Fruit fly (Drosophila melanogaster) whole organism, embryonic: ENCODE data around the gene CG31883.

Experiments used
- CG10209 ChIP-seq: fragments of 200-800 bp; sonication (Bioruptor generic); optimal IDR thresholded peaks from 3 replicates; lab custom pipeline; 2017; ENCODE audit warnings: missing biosample characterization, mild to moderate bottlenecking, missing genetic modification characterization, missing genetic modification reagents
- CG10959 ChIP-seq: fragments of 200-800 bp; sonication (Bioruptor generic); IDR thresholded peaks from 2 replicates; pipeline ENCODE4 v1.3.6; 2022; ENCODE audit warnings: missing biosample characterization, missing genetic modification characterization
- CG11085 ChIP-seq: fragments of 200-800 bp; sonication (Bioruptor generic); IDR thresholded peaks from 2 replicates; pipeline ENCODE4 v1.3.6; 2022; ENCODE audit warnings: missing biosample characterization, missing genetic modification characterization
- CG11504 ChIP-seq: fragments of 200-800 bp; sonication (Bioruptor generic); optimal IDR thresholded peaks from 3 replicates; lab custom pipeline; 2019; ENCODE audit warnings: missing biosample characterization, mild to moderate bottlenecking, missing genetic modification characterization, moderate library complexity
- CG11723 ChIP-seq: fragments of 200-800 bp; sonication (Bioruptor generic); optimal IDR thresholded peaks from 2 replicates; lab custom pipeline; 2017; ENCODE audit warnings: missing biosample characterization, mild to moderate bottlenecking, missing genetic modification characterization
- CG12071 ChIP-seq: fragments of 200-800 bp; sonication (Bioruptor generic); optimal IDR thresholded peaks from 3 replicates; lab custom pipeline; 2018; ENCODE audit warnings: missing biosample characterization, mild to moderate bottlenecking, missing genetic modification characterization
- CG12104 ChIP-seq: fragments of 200-800 bp; sonication (Bioruptor generic); optimal IDR thresholded peaks from 3 replicates; lab custom pipeline; 2016; ENCODE audit warnings: missing biosample characterization, missing genetic modification characterization
- CG12219 ChIP-seq: fragments of 200-800 bp; sonication (Bioruptor generic); optimal IDR thresholded peaks from 3 replicates; lab custom pipeline; 2018; ENCODE audit warnings: missing biosample characterization, mild to moderate bottlenecking, missing genetic modification characterization
- CG12659 ChIP-seq: fragments of 200-800 bp; sonication (Bioruptor generic); optimal IDR thresholded peaks from 3 replicates; lab custom pipeline; 2017; ENCODE audit warnings: mild to moderate bottlenecking, missing biosample characterization, missing genetic modification reagents, missing genetic modification characterization
- CG13287 ChIP-seq: fragments of 200-800 bp; sonication (Bioruptor generic); IDR thresholded peaks from 2 replicates; pipeline ENCODE4 v1.3.6; 2022; ENCODE audit warnings: missing biosample characterization, missing genetic modification characterization; ENCODE audit not compliant: partially characterized antibody
- CG14014 ChIP-seq: fragments of 200-800 bp; sonication (Bioruptor generic); IDR thresholded peaks from 2 replicates; pipeline ENCODE4 v1.3.6; 2022; ENCODE audit warnings: missing biosample characterization, missing genetic modification characterization
- CG15269 ChIP-seq: fragments of 200-800 bp; sonication (Bioruptor generic); optimal IDR thresholded peaks from 2 replicates; lab custom pipeline; 2018; ENCODE audit warnings: missing biosample characterization, mild to moderate bottlenecking, missing genetic modification characterization, moderate library complexity
- CG17186 ChIP-seq: fragments of 200-800 bp; sonication (Bioruptor generic); optimal IDR thresholded peaks from 3 replicates; lab custom pipeline; 2017; ENCODE audit warnings: missing biosample characterization, missing genetic modification reagents, missing genetic modification characterization
- CG17385 ChIP-seq: fragments of 200-800 bp; sonication (Bioruptor generic); optimal IDR thresholded peaks from 3 replicates; lab custom pipeline; 2018; ENCODE audit warnings: missing biosample characterization, mild to moderate bottlenecking, missing genetic modification characterization
- CG18011 ChIP-seq: fragments of 200-800 bp; sonication (Bioruptor generic); optimal IDR thresholded peaks from 2 replicates; lab custom pipeline; 2017; ENCODE audit warnings: missing biosample characterization, missing genetic modification characterization, mild to moderate bottlenecking, moderate library complexity, missing genotype
- CG34422 ChIP-seq: fragments of 200-800 bp; sonication (Bioruptor generic); IDR thresholded peaks from 3 replicates; pipeline ENCODE4 v1.3.6; 2022; ENCODE audit warnings: missing biosample characterization, missing genetic modification characterization
- CG4360 ChIP-seq: fragments of 200-800 bp; sonication (Bioruptor generic); IDR thresholded peaks from 2 replicates; pipeline ENCODE4 v1.3.6; 2022; ENCODE audit warnings: missing biosample characterization, missing genetic modification characterization
- CG5245 ChIP-seq: fragments of 200-800 bp; sonication (Bioruptor generic); optimal IDR thresholded peaks from 3 replicates; lab custom pipeline; 2016; ENCODE audit warnings: missing biosample characterization, missing genetic modification characterization
- Deaf1 ChIP-seq: fragments of 200-800 bp; optimal IDR thresholded peaks from 3 replicates; lab custom pipeline; 2019; ENCODE audit warnings: missing biosample characterization, mild to moderate bottlenecking, missing genetic modification characterization, moderate library complexity
- Doc3 ChIP-seq: fragments of 200-800 bp; sonication (Bioruptor generic); IDR thresholded peaks from 3 replicates; pipeline ENCODE4 v1.3.6; 2022; ENCODE audit warnings: missing biosample characterization, missing genetic modification characterization; ENCODE audit not compliant: partially characterized antibody
- Elba2 ChIP-seq: fragments of 200-800 bp; sonication (Bioruptor generic); optimal IDR thresholded peaks from 3 replicates; lab custom pipeline; 2016; ENCODE audit warnings: missing biosample characterization, missing genetic modification characterization
- HLH3B ChIP-seq: fragments of 200-800 bp; sonication (Bioruptor generic); IDR thresholded peaks from 2 replicates; pipeline ENCODE4 v1.3.6; 2022; ENCODE audit warnings: missing biosample characterization, missing genetic modification characterization
- Hr51 ChIP-seq, 2 experiments: fragments of 200-800 bp; sonication (Bioruptor generic); optimal IDR thresholded peaks; 2 replicates in 1 of 2; 3 replicates in 1 of 2; lab custom pipeline; 2016 to 2018; ENCODE audit warnings: missing biosample characterization in 2 of 2, missing genetic modification characterization in 2 of 2, mild to moderate bottlenecking in 1 of 2, moderate library complexity in 1 of 2
- Hsf ChIP-seq: fragments of 200-800 bp; sonication (Bioruptor generic); optimal IDR thresholded peaks from 3 replicates; lab custom pipeline; 2016; ENCODE audit warnings: missing biosample characterization, missing genetic modification characterization
- Lhr ChIP-seq: fragments of 200-800 bp; sonication (Bioruptor generic); optimal IDR thresholded peaks from 3 replicates; lab custom pipeline; 2017; ENCODE audit warnings: mild to moderate bottlenecking, missing biosample characterization, missing genetic modification reagents, missing genetic modification characterization
- Mes4 ChIP-seq: fragments of 200-800 bp; sonication (Bioruptor generic); optimal IDR thresholded peaks from 2 replicates; lab custom pipeline; 2016; ENCODE audit warnings: missing biosample characterization, missing genetic modification characterization
- Nf-YC ChIP-seq: fragments of 200-800 bp; optimal IDR thresholded peaks from 3 replicates; lab custom pipeline; 2019; ENCODE audit warnings: missing biosample characterization, mild to moderate bottlenecking, missing genetic modification characterization, moderate library complexity
- NfI ChIP-seq: fragments of 200-800 bp; sonication (Bioruptor generic); optimal IDR thresholded peaks from 3 replicates; lab custom pipeline; 2018; ENCODE audit warnings: missing biosample characterization, mild to moderate bottlenecking, missing genetic modification characterization, moderate library complexity
- YL-1 ChIP-seq: fragments of 200-800 bp; sonication (Bioruptor generic); optimal IDR thresholded peaks from 3 replicates; lab custom pipeline; 2017; ENCODE audit warnings: missing biosample characterization, mild to moderate bottlenecking, missing genetic modification characterization
- amos ChIP-seq: fragments of 200-800 bp; sonication (Bioruptor generic); IDR thresholded peaks from 2 replicates; pipeline ENCODE4 v1.3.6; 2022; ENCODE audit warnings: missing biosample characterization, missing genetic modification characterization; ENCODE audit not compliant: partially characterized antibody
- caup ChIP-seq: fragments of 200-800 bp; sonication (Bioruptor generic); optimal IDR thresholded peaks from 3 replicates; lab custom pipeline; 2017; ENCODE audit warnings: missing biosample characterization, mild to moderate bottlenecking, missing genetic modification characterization, moderate library complexity; ENCODE audit not compliant: severe bottlenecking
- dmrt99B ChIP-seq: fragments of 200-800 bp; sonication (Bioruptor generic); optimal IDR thresholded peaks from 2 replicates; lab custom pipeline; 2018; ENCODE audit warnings: missing biosample characterization, mild to moderate bottlenecking, missing genetic modification characterization, moderate library complexity
- fd3F ChIP-seq: fragments of 200-800 bp; sonication (Bioruptor generic); optimal IDR thresholded peaks from 2 replicates; lab custom pipeline; 2018; ENCODE audit warnings: missing biosample characterization, mild to moderate bottlenecking, missing genetic modification characterization, moderate library complexity
- fd64A ChIP-seq: fragments of 200-800 bp; sonication (Bioruptor generic); optimal IDR thresholded peaks from 3 replicates; lab custom pipeline; 2018; ENCODE audit warnings: missing biosample characterization, mild to moderate bottlenecking, missing genetic modification characterization
- gcm ChIP-seq: fragments of 200-800 bp; sonication (Bioruptor generic); optimal IDR thresholded peaks from 2 replicates; lab custom pipeline; 2019; ENCODE audit warnings: missing biosample characterization, mild to moderate bottlenecking, missing genetic modification characterization, moderate library complexity
- gfzf ChIP-seq: fragments of 200-800 bp; sonication (Bioruptor generic); optimal IDR thresholded peaks from 2 replicates; lab custom pipeline; 2016; ENCODE audit warnings: missing biosample characterization, mild to moderate bottlenecking, missing genetic modification characterization, moderate library complexity
- grn ChIP-seq: fragments of 200-800 bp; sonication (Bioruptor generic); optimal IDR thresholded peaks from 3 replicates; lab custom pipeline; 2017; ENCODE audit warnings: missing biosample characterization, missing genetic modification characterization
- hkb ChIP-seq, 2 experiments: fragments of 200-800 bp in 1 of 2; fragments of >200 bp in 1 of 2; sonication (Bioruptor generic) in 1 of 2; IDR thresholded peaks in 1 of 2; optimal IDR thresholded peaks in 1 of 2; 2 replicates each; pipeline versions ENCODE4 v1.3.6 to Lab custom; 2017 to 2022; ENCODE audit warnings: missing biosample characterization in 1 of 2, missing genetic modification characterization in 1 of 2
- lab ChIP-seq: fragments of 200-800 bp; sonication (Bioruptor generic); optimal IDR thresholded peaks from 3 replicates; lab custom pipeline; 2017; ENCODE audit warnings: missing biosample characterization, missing genetic modification characterization, mild to moderate bottlenecking, moderate library complexity, missing genetic modification reagents
- mirr ChIP-seq: fragments of 200-800 bp; sonication (Bioruptor generic); optimal IDR thresholded peaks from 3 replicates; lab custom pipeline; 2018; ENCODE audit warnings: missing biosample characterization, mild to moderate bottlenecking, missing genetic modification characterization
- schlank ChIP-seq: fragments of 200-800 bp; sonication (Bioruptor generic); optimal IDR thresholded peaks from 2 replicates; lab custom pipeline; 2018; ENCODE audit warnings: missing biosample characterization, mild to moderate bottlenecking, missing genetic modification characterization
- sens ChIP-seq: fragments of 200-800 bp; sonication (Bioruptor generic); peaks from one replicate; lab custom pipeline; 2016; ENCODE audit warnings: missing biosample characterization, missing genetic modification characterization
- sim ChIP-seq: fragments of 200-800 bp; sonication (Bioruptor generic); IDR thresholded peaks from 2 replicates; pipeline ENCODE4 v1.3.6; 2022; ENCODE audit warnings: missing biosample characterization, missing genetic modification characterization
- sna ChIP-seq: fragments of 200-800 bp; sonication (Bioruptor generic); IDR thresholded peaks from 2 replicates; pipeline ENCODE4 v1.3.6; 2022; ENCODE audit warnings: missing biosample characterization, missing genetic modification characterization; ENCODE audit not compliant: partially characterized antibody
- so ChIP-seq: fragments of 200-800 bp; sonication (Bioruptor generic); IDR thresholded peaks from 3 replicates; pipeline ENCODE4 v1.3.6; 2022; ENCODE audit warnings: missing biosample characterization, missing genetic modification characterization
- tap ChIP-seq: fragments of 200-800 bp; optimal IDR thresholded peaks from 3 replicates; lab custom pipeline; 2019; ENCODE audit warnings: missing biosample characterization, mild to moderate bottlenecking, missing genetic modification characterization, moderate library complexity
- vnd ChIP-seq: fragments of 200-800 bp; sonication (Bioruptor generic); IDR thresholded peaks from 3 replicates; pipeline ENCODE4 v1.3.6; 2022; ENCODE audit warnings: missing biosample characterization, missing genetic modification characterization; ENCODE audit not compliant: partially characterized antibody
- zfh1 ChIP-seq: fragments of 200-800 bp; sonication (Bioruptor generic); IDR thresholded peaks from 3 replicates; pipeline ENCODE4 v1.3.6; 2022; ENCODE audit warnings: missing biosample characterization, missing genetic modification characterization

CG31883 gene

DNA sequence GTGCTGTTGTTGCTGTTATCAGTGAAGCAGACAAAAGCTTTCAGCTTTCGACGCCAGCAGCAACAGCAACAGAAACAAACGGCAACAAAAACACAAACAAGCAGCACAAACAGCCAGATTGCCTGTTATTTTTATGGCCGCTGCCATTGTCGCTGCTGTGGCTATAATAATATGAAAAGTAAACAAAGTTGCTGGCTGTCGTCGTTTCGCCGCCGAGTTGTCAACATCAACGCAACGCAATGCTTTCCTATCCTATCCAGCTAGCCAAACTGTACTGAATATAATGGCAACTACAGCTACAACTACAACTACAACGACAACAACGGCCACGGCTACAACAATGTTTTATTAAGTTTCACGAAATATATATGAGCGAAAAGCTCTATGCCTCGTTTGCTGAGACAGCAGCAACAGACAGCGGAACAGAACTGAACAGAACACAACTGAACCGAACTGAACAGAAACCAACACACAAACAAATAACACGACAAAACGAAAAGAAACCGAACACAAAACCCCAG lies 42.4 kb downstream of the CG31883 start (continued):
- no peak for TF ChIP-seq Lhr
- TF ChIP-seq caup (GFP tag; lab: Kevin White, UChicago) = peak; percentile 27
- TF ChIP-seq CG18011 (GFP tag; lab: Kevin White, UChicago) = peak; percentile 94
- peak; percentile 17; the same call in 1 of the 2 replicates for TF ChIP-seq HLH3B (GFP tag; lab: Robert Waterston, UW)
- peak; percentile 50 for TF ChIP-seq lab (GFP tag; lab: Kevin White, UChicago)
- TF ChIP-seq schlank (tag; lab: Kevin White, UChicago) = peak; percentile 33
- TF ChIP-seq zfh1 (GFP tag; lab: Robert Waterston, UW) = no peak
- TF ChIP-seq Hr51 (GFP tag; optimal IDR thresholded peaks at IDR 0.05; lab: Kevin White, UChicago) = peak in 1 of 2 experiments; percentile 30
- TF ChIP-seq fd3F (GFP tag; lab: Kevin White, UChicago) = peak; percentile 49
- TF ChIP-seq Doc3 (GFP tag; lab: Robert Waterston, UW) = no peak
- no peak for TF ChIP-seq sim (GFP tag; lab: Robert Waterston, UW)
- no peak for TF ChIP-seq amos (GFP tag; lab: Robert Waterston, UW)
- peak; percentile 17 for TF ChIP-seq Mes4 (GFP tag; lab: Kevin White, UChicago)
- peak; percentile 80 for TF ChIP-seq CG4360 (GFP tag; lab: Robert Waterston, UW)
- no peak for TF ChIP-seq tap (tag; lab: Kevin White, UChicago)
- TF ChIP-seq gcm (GFP tag; lab: Kevin White, UChicago) = peak; percentile 39
- TF ChIP-seq sna (GFP tag; lab: Robert Waterston, UW) = no peak
- TF ChIP-seq CG12659 = peak; percentile 34
- TF ChIP-seq Deaf1 (tag; lab: Kevin White, UChicago) = peak; percentile 69
- TF ChIP-seq grn (GFP tag; lab: Kevin White, UChicago) = no peak
- TF ChIP-seq CG14014 (GFP tag; lab: Robert Waterston, UW) = peak; percentile 68; the same call in 1 of the 2 replicates
- TF ChIP-seq so (GFP tag; lab: Robert Waterston, UW) = peak; percentile 50; the same call in 2 of the 3 replicates
- TF ChIP-seq CG17385 (GFP tag; lab: Kevin White, UChicago) = peak; percentile 39
- TF ChIP-seq CG34422 = peak; percentile 12; the same call in 1 of the 3 replicates
- TF ChIP-seq hkb (optimal IDR thresholded peaks at IDR 0.05; lab: Kevin White, UChicago) = no peak
- TF ChIP-seq hkb (GFP tag; IDR thresholded peaks at IDR 0.05; lab: Robert Waterston, UW) = peak; percentile 60
- peak; percentile 34 for TF ChIP-seq CG11723 (GFP tag; lab: Kevin White, UChicago)
- peak; percentile 28 for TF ChIP-seq CG12219 (GFP tag; lab: Kevin White, UChicago)
- TF ChIP-seq Hsf (GFP tag; lab: Kevin White, UChicago) = no peak
- peak; percentile 64 for TF ChIP-seq CG12071 (GFP tag; lab: Kevin White, UChicago)
- TF ChIP-seq CG5245 = no peak
- TF ChIP-seq Nf-YC = peak; percentile 7
- peak; percentile 35 for TF ChIP-seq CG15269 (tag; lab: Kevin White, UChicago)
- TF ChIP-seq CG10209 (GFP tag; lab: Kevin White, UChicago) = peak; percentile 12
- TF ChIP-seq CG11085 (GFP tag; lab: Robert Waterston, UW) = no peak
- TF ChIP-seq Elba2 = no peak
- no peak for TF ChIP-seq NfI (GFP tag; lab: Kevin White, UChicago)
- TF ChIP-seq CG10959 (GFP tag; lab: Robert Waterston, UW) = no peak
- peak; percentile 19 for TF ChIP-seq CG12104 (GFP tag; lab: Kevin White, UChicago)
- TF ChIP-seq CG13287 (GFP tag; lab: Robert Waterston, UW) = no peak
- no peak for TF ChIP-seq CG17186 (GFP tag; lab: Kevin White, UChicago)
- TF ChIP-seq vnd = no peak
- TF ChIP-seq YL-1 = peak; percentile 8
- peak; percentile 84 for TF ChIP-seq CG11504 (tag; lab: Kevin White, UChicago)
- peak; percentile 37 for TF ChIP-seq dmrt99B (tag; lab: Kevin White, UChicago)
- peak; percentile 72 for TF ChIP-seq mirr
- TF ChIP-seq sens (GFP tag; lab: Kevin White, UChicago) = peak; percentile 68
- TF ChIP-seq fd64A (GFP tag; lab: Kevin White, UChicago) = peak; percentile 67
- TF ChIP-seq gfzf (GFP tag; lab: Kevin White, UChicago) = no peak
